Worm (Caenorhabditis elegans) whole organism, young adult: ENCODE results near the gene gro-1.

Source experiments
- D2030.7 ChIP-seq: fragments of 200-800 bp; sonication (Bioruptor generic); IDR thresholded peaks from 2 replicates; pipeline ENCODE4 v1.3.6; 2022; ENCODE audit warnings: missing genetic modification reagents, missing genetic modification characterization, missing compliant biosample characterization
- F49E8.2 ChIP-seq: sonication (generic microtip); optimal IDR thresholded peaks from 3 replicates; lab custom pipeline; 2017; ENCODE audit warnings: missing genetic modification characterization, mild to moderate bottlenecking, missing compliant biosample characterization, antibody characterized with exemption, moderate library complexity; ENCODE audit not compliant: insufficient read depth
- F57C9.4 ChIP-seq: sonication (generic microtip); optimal IDR thresholded peaks from 2 replicates; lab custom pipeline; 2017; ENCODE audit warnings: mild to moderate bottlenecking, missing genetic modification characterization, missing compliant biosample characterization
- K11D2.4 ChIP-seq: fragments of 200-800 bp; sonication (Bioruptor generic); IDR thresholded peaks from 2 replicates; pipeline ENCODE4 v1.3.6; 2022; ENCODE audit warnings: missing genetic modification reagents, missing genetic modification characterization, missing compliant biosample characterization
- ama-1 ChIP-seq, 3 experiments: fragments of 150-350 bp in 1 of 3; sonication (generic microtip) in 2 of 3; optimal IDR thresholded peaks; 2 replicates each; lab custom pipeline; 2014 to 2018; ENCODE audit warnings: missing biosample characterization in 2 of 3, missing genetic modification characterization in 2 of 3, missing genetic modification reagents in 2 of 3
- attf-6 ChIP-seq: fragments of 200-800 bp; sonication (Bioruptor generic); IDR thresholded peaks from 2 replicates; pipeline ENCODE4 v1.3.6; 2022; ENCODE audit warnings: missing genetic modification reagents, missing genetic modification characterization, missing compliant biosample characterization
- nfya-1 ChIP-seq: sonication (generic microtip); optimal IDR thresholded peaks from 2 replicates; lab custom pipeline; 2017; ENCODE audit warnings: antibody characterized with exemption, missing compliant biosample characterization, missing genetic modification characterization, borderline replicate concordance; ENCODE audit not compliant: insufficient read depth
- pha-4 ChIP-seq: fragments of 150-350 bp; sonication (generic microtip); optimal IDR thresholded peaks from 2 replicates; lab custom pipeline; 2014; ENCODE audit warnings: missing biosample characterization, missing genetic modification reagents, missing genetic modification characterization
- sdz-38 ChIP-seq: sonication (generic microtip); optimal IDR thresholded peaks from 2 replicates; lab custom pipeline; 2016; ENCODE audit warnings: missing genotype, missing genetic modification characterization, missing compliant biosample characterization
- snpc-1.1 ChIP-seq: sonication (generic microtip); optimal IDR thresholded peaks from 2 replicates; lab custom pipeline; 2017; ENCODE audit warnings: missing genetic modification characterization, mild to moderate bottlenecking, missing compliant biosample characterization, antibody characterized with exemption, moderate library complexity, missing genotype, missing genetic modification reagents; ENCODE audit not compliant: insufficient read depth
- unc-130 ChIP-seq: sonication (generic microtip); optimal IDR thresholded peaks from 2 replicates; lab custom pipeline; 2016; ENCODE audit warnings: missing genetic modification reagents, missing genetic modification characterization, missing compliant biosample characterization

ce11 chrIII:5248706-5249105 is 16.2 kb upstream of the gro-1 start:
- TF ChIP-seq pha-4 (tag; lab: Kevin White, UChicago) (no peak), F49E8.2 (tag; lab: Kevin White, UChicago) (no peak), F57C9.4 (tag; lab: Kevin White, UChicago) (no peak), unc-130 (no peak), snpc-1.1 (no peak), D2030.7 (GFP tag; lab: Robert Waterston, UW) (no peak), nfya-1 (tag; lab: Kevin White, UChicago) (no peak), ama-1 (optimal IDR thresholded peaks at IDR 0.05; lab: Kevin White, UChicago) (no peak), ama-1 (GFP tag; optimal IDR thresholded peaks at IDR 0.05; lab: Kevin White, UChicago) (no peak), attf-6 (no peak), K11D2.4 (GFP tag; lab: Robert Waterston, UW) (no peak), sdz-38 (tag; lab: Kevin White, UChicago) (no peak)
